Fruit fly (Drosophila melanogaster) whole organism, embryonic: ENCODE results near the gene CG12974.

Experiments used
- Aef1 ChIP-seq: fragments of 200-800 bp; sonication (Bioruptor generic); IDR thresholded peaks from 3 replicates; pipeline ENCODE4 v1.3.6; 2022; ENCODE audit warnings: missing biosample characterization, missing genetic modification characterization
- CG10147 ChIP-seq: fragments of 200-800 bp; sonication (Bioruptor generic); optimal IDR thresholded peaks from 2 replicates; lab custom pipeline; 2019; ENCODE audit warnings: missing biosample characterization, mild to moderate bottlenecking, missing genetic modification characterization, moderate library complexity
- CG12236 ChIP-seq: fragments of 200-800 bp; sonication (Bioruptor generic); optimal IDR thresholded peaks from 2 replicates; lab custom pipeline; 2016; ENCODE audit warnings: missing biosample characterization, missing genetic modification characterization
- CG15514 ChIP-seq: fragments of 200-800 bp; sonication (Bioruptor generic); optimal IDR thresholded peaks from 3 replicates; lab custom pipeline; 2017; ENCODE audit warnings: missing biosample characterization, missing genetic modification characterization, mild to moderate bottlenecking, moderate library complexity, missing genetic modification reagents
- CG17361 ChIP-seq: fragments of 200-800 bp; sonication (Bioruptor generic); IDR thresholded peaks from 3 replicates; pipeline ENCODE4 v1.3.6; 2022; ENCODE audit warnings: missing biosample characterization, missing genetic modification characterization
- CG2202 ChIP-seq: fragments of 200-800 bp; sonication (Bioruptor generic); optimal IDR thresholded peaks from 2 replicates; lab custom pipeline; 2018; ENCODE audit warnings: missing biosample characterization, mild to moderate bottlenecking, missing genetic modification characterization
- CG2678 ChIP-seq: fragments of 200-800 bp; sonication (Bioruptor generic); optimal IDR thresholded peaks from 3 replicates; lab custom pipeline; 2019; ENCODE audit warnings: missing biosample characterization, mild to moderate bottlenecking, missing genetic modification characterization, moderate library complexity
- CG30431 ChIP-seq: fragments of 200-800 bp; sonication (Bioruptor generic); optimal IDR thresholded peaks from 2 replicates; lab custom pipeline; 2017; ENCODE audit warnings: missing biosample characterization, missing genetic modification characterization
- CG3065 ChIP-seq: fragments of 200-800 bp; sonication (Bioruptor generic); optimal IDR thresholded peaks from 2 replicates; lab custom pipeline; 2016; ENCODE audit warnings: missing biosample characterization, missing genetic modification characterization
- CG3726 ChIP-seq: fragments of 200-800 bp; sonication (Bioruptor generic); IDR thresholded peaks from 3 replicates; pipeline ENCODE4, ENCODE4 v1.3.6; 2022; ENCODE audit warnings: missing biosample characterization, missing genetic modification characterization
- CG3838 ChIP-seq: fragments of 200-800 bp; sonication (Bioruptor generic); optimal IDR thresholded peaks from 3 replicates; lab custom pipeline; 2016; ENCODE audit warnings: missing biosample characterization, missing genetic modification characterization
- CG4617 ChIP-seq: fragments of 200-800 bp; sonication (Bioruptor generic); optimal IDR thresholded peaks from 3 replicates; lab custom pipeline; 2016; ENCODE audit warnings: missing biosample characterization, missing genetic modification characterization, borderline replicate concordance
- CG6254 ChIP-seq: fragments of 200-800 bp; sonication (Bioruptor generic); optimal IDR thresholded peaks from 3 replicates; lab custom pipeline; 2017; ENCODE audit warnings: mild to moderate bottlenecking, missing biosample characterization, missing genetic modification reagents, missing genetic modification characterization
- CG6689 ChIP-seq: fragments of 200-800 bp; sonication (Bioruptor generic); IDR thresholded peaks from 2 replicates; pipeline ENCODE4 v1.3.6; 2022; ENCODE audit warnings: missing biosample characterization, missing genetic modification characterization
- CG7839 ChIP-seq: fragments of 200-800 bp; sonication (Bioruptor generic); optimal IDR thresholded peaks from 3 replicates; lab custom pipeline; 2018; ENCODE audit warnings: missing biosample characterization, mild to moderate bottlenecking, missing genetic modification characterization, moderate library complexity
- CG7928 ChIP-seq: fragments of 200-800 bp; sonication (Bioruptor generic); optimal IDR thresholded peaks from 2 replicates; lab custom pipeline; 2017; ENCODE audit warnings: missing biosample characterization, mild to moderate bottlenecking, missing genetic modification characterization
- CG8089 ChIP-seq: fragments of 200-800 bp; sonication (Bioruptor generic); optimal IDR thresholded peaks from 3 replicates; lab custom pipeline; 2016; ENCODE audit warnings: missing biosample characterization, missing genetic modification characterization
- CG8281 ChIP-seq: fragments of 200-800 bp; sonication (Bioruptor generic); optimal IDR thresholded peaks from 2 replicates; lab custom pipeline; 2018; ENCODE audit warnings: missing biosample characterization, mild to moderate bottlenecking, missing genetic modification characterization, moderate library complexity
- CG8359 ChIP-seq: fragments of 200-800 bp; sonication (Bioruptor generic); optimal IDR thresholded peaks from 2 replicates; lab custom pipeline; 2017; ENCODE audit warnings: missing biosample characterization, mild to moderate bottlenecking, missing genetic modification characterization, borderline replicate concordance
- CG9932 ChIP-seq: fragments of 200-800 bp; sonication (Bioruptor generic); IDR thresholded peaks from 2 replicates; pipeline ENCODE4 v1.3.6; 2022; ENCODE audit warnings: missing biosample characterization, missing genetic modification characterization
- CHES-1-like ChIP-seq: fragments of 200-800 bp; sonication (Bioruptor generic); optimal IDR thresholded peaks from 2 replicates; lab custom pipeline; 2016; ENCODE audit warnings: missing biosample characterization, missing genetic modification characterization
- Chrac-16 ChIP-seq: fragments of 200-800 bp; sonication (Bioruptor generic); optimal IDR thresholded peaks from 3 replicates; lab custom pipeline; 2016; ENCODE audit warnings: missing biosample characterization, missing genetic modification characterization
- Dfd ChIP-seq, 2 experiments: fragments of >200 bp; optimal IDR thresholded peaks; 2 replicates each; lab custom pipeline; 2017; ENCODE audit warnings: missing biosample characterization in 2 of 2, missing genetic modification characterization in 2 of 2
- Dp ChIP-seq: fragments of 200-800 bp; sonication (Bioruptor generic); optimal IDR thresholded peaks from 2 replicates; lab custom pipeline; 2018; ENCODE audit warnings: missing biosample characterization, mild to moderate bottlenecking, missing genetic modification characterization, moderate library complexity
- E2f2 ChIP-seq: fragments of 200-800 bp; sonication (Bioruptor generic); IDR thresholded peaks from 2 replicates; pipeline ENCODE4 v1.3.6; 2022; ENCODE audit warnings: missing biosample characterization, missing genetic modification characterization
- Gug ChIP-seq: fragments of 200-800 bp; sonication (Bioruptor generic); IDR thresholded peaks from 4 replicates; pipeline ENCODE4 v1.3.6; 2022; ENCODE audit warnings: missing biosample characterization, missing genetic modification characterization
- HHEX ChIP-seq: fragments of 200-800 bp; sonication (Bioruptor generic); optimal IDR thresholded peaks from 3 replicates; lab custom pipeline; 2017; ENCODE audit warnings: missing biosample characterization, mild to moderate bottlenecking, missing genetic modification characterization, missing genetic modification reagents
- HLH3B ChIP-seq: fragments of 200-800 bp; sonication (Bioruptor generic); IDR thresholded peaks from 2 replicates; pipeline ENCODE4 v1.3.6; 2022; ENCODE audit warnings: missing biosample characterization, missing genetic modification characterization
- HmgZ ChIP-seq: fragments of 200-800 bp; sonication (Bioruptor generic); optimal IDR thresholded peaks from 2 replicates; lab custom pipeline; 2018; ENCODE audit warnings: missing biosample characterization, mild to moderate bottlenecking, missing genetic modification characterization
- Mes4 ChIP-seq: fragments of 200-800 bp; sonication (Bioruptor generic); optimal IDR thresholded peaks from 2 replicates; lab custom pipeline; 2016; ENCODE audit warnings: missing biosample characterization, missing genetic modification characterization
- Trl ChIP-seq, 3 experiments: fragments of >200 bp in 2 of 3; fragments of 200-800 bp in 1 of 3; sonication (Bioruptor generic) in 1 of 3; optimal IDR thresholded peaks; 2 replicates in 1 of 3; 3 replicates in 2 of 3; lab custom pipeline; 2016 to 2017; ENCODE audit warnings: missing biosample characterization in 1 of 3, missing genetic modification characterization in 1 of 3
- amos ChIP-seq: fragments of 200-800 bp; sonication (Bioruptor generic); IDR thresholded peaks from 2 replicates; pipeline ENCODE4 v1.3.6; 2022; ENCODE audit warnings: missing biosample characterization, missing genetic modification characterization; ENCODE audit not compliant: partially characterized antibody
- ara ChIP-seq: fragments of 200-800 bp; sonication (Bioruptor generic); IDR thresholded peaks from 2 replicates; pipeline ENCODE4 v1.3.6; 2022; ENCODE audit warnings: missing biosample characterization, missing genetic modification characterization
- da ChIP-seq: fragments of 200-800 bp; sonication (Bioruptor generic); optimal IDR thresholded peaks from 2 replicates; lab custom pipeline; 2016; ENCODE audit warnings: missing biosample characterization, missing genetic modification characterization
- dm ChIP-seq: fragments of 200-800 bp; sonication (Bioruptor generic); optimal IDR thresholded peaks from 3 replicates; lab custom pipeline; 2016; ENCODE audit warnings: missing biosample characterization, missing genetic modification characterization
- en ChIP-seq: fragments of 200-800 bp; sonication (Bioruptor generic); optimal IDR thresholded peaks from 2 replicates; lab custom pipeline; 2016; ENCODE audit warnings: missing biosample characterization, missing genetic modification characterization
- esg ChIP-seq: fragments of 200-800 bp; sonication (Bioruptor generic); conservative IDR thresholded peaks from 2 replicates; pipeline ENCODE4 v1.3.6; 2022; ENCODE audit warnings: missing biosample characterization, missing genetic modification characterization
- ewg ChIP-seq: fragments of 200-800 bp; sonication (Bioruptor generic); optimal IDR thresholded peaks from 3 replicates; lab custom pipeline; 2017; ENCODE audit warnings: mild to moderate bottlenecking, missing biosample characterization, missing genetic modification reagents, missing genetic modification characterization
- hb ChIP-seq: fragments of 200-800 bp; sonication (Bioruptor generic); IDR thresholded peaks from 3 replicates; pipeline ENCODE4 v1.3.6; 2022; ENCODE audit warnings: missing biosample characterization, missing genetic modification characterization; ENCODE audit not compliant: partially characterized antibody
- lab ChIP-seq: fragments of 200-800 bp; sonication (Bioruptor generic); optimal IDR thresholded peaks from 3 replicates; lab custom pipeline; 2017; ENCODE audit warnings: missing biosample characterization, missing genetic modification characterization, mild to moderate bottlenecking, moderate library complexity, missing genetic modification reagents
- nerfin-1 ChIP-seq: fragments of 200-800 bp; sonication (Bioruptor generic); optimal IDR thresholded peaks from 3 replicates; lab custom pipeline; 2019; ENCODE audit warnings: missing biosample characterization, mild to moderate bottlenecking, missing genetic modification characterization, moderate library complexity
- phol ChIP-seq: fragments of 200-800 bp; sonication (Bioruptor generic); optimal IDR thresholded peaks from 3 replicates; lab custom pipeline; 2018; ENCODE audit warnings: missing biosample characterization, mild to moderate bottlenecking, missing genetic modification characterization, moderate library complexity
- pros ChIP-seq: fragments of 200-800 bp; sonication (Bioruptor generic); optimal IDR thresholded peaks from 3 replicates; lab custom pipeline; 2019; ENCODE audit warnings: missing biosample characterization, mild to moderate bottlenecking, missing genetic modification characterization, moderate library complexity
- ranshi ChIP-seq: fragments of 200-800 bp; sonication (Bioruptor generic); IDR thresholded peaks from 2 replicates; pipeline ENCODE4 v1.3.6; 2022; ENCODE audit warnings: missing biosample characterization, missing genetic modification characterization
- tna ChIP-seq: fragments of 200-800 bp; sonication (Bioruptor generic); IDR thresholded peaks from 2 replicates; pipeline ENCODE4 v1.3.6; 2022; ENCODE audit warnings: missing biosample characterization, missing genetic modification characterization; ENCODE audit not compliant: partially characterized antibody
- toy ChIP-seq: fragments of 200-800 bp; sonication (Bioruptor generic); IDR thresholded peaks from 2 replicates; pipeline ENCODE4 v1.3.6; 2022; ENCODE audit warnings: missing biosample characterization, missing genetic modification characterization
- wdn ChIP-seq: fragments of 200-800 bp; sonication (Bioruptor generic); IDR thresholded peaks from 2 replicates; pipeline ENCODE4 v1.3.6; 2022; ENCODE audit warnings: missing biosample characterization, missing genetic modification characterization

The CG12974 gene

DNA sequence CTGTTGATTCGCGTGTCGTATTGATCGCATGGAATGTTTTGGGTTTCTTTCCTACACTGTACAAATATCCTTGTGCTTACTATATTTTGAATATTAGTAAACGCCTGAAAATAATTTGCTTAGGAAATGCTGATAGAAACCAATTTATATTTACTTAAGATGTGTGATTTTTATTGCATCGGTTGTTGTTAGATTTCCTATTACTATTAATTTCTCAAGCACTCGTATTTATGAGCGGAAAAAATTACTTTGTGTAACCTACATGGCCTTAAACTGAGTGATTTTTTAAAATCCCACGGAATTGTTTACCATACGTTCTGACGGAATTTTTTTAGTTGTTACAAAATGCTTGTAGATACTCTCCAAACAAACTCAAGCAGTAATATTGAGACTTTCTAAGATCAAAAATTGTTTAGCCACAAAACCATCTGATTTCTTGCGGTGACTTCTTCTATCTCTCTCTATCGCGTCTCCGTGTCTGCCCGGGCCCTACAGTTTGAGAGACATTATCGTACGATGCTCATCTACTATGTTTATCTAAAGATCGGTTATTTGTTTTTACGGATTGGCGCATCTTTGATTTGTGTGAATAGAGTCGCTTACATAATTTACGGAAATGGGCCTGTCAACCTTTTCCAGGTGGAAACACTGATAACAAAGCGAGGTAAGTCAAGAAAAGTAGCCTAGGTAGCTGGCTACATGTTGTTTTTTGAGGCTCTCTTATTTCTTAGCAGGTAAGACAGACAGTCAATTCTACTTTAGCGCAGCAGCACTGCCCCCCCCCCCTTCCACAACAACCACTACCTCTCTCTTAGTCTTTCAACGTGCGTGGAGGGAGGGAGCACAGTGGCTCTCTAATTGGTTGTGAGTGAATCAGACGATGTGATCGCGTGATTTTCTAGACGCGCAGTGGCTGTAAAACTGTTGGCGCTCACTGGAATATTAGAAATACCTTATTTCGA, 9.2 kb downstream of the CG12974 start (continued):
- TF ChIP-seq CG6254 (peak; percentile 53), HLH3B (GFP tag; lab: Robert Waterston, UW) (peak; percentile 5; the same call in 1 of the 2 replicates), CHES-1-like (GFP tag; lab: Kevin White, UChicago) (peak; percentile 39), Dfd (GFP tag; optimal IDR thresholded peaks at IDR 0.05; lab: Kevin White, UChicago) (no peak), CG12236 (GFP tag; lab: Kevin White, UChicago) (peak; percentile 27), CG2678 (tag; lab: Kevin White, UChicago) (peak; percentile 79), Mes4 (GFP tag; lab: Kevin White, UChicago) (no peak), HHEX (peak; percentile 36), CG4617 (GFP tag; lab: Kevin White, UChicago) (no peak), Chrac-16 (GFP tag; lab: Kevin White, UChicago) (peak; percentile 52), CG3726 (no peak), ranshi (GFP tag; lab: Robert Waterston, UW) (no peak), CG6689 (peak; percentile 43), da (no peak), Gug (GFP tag; lab: Robert Waterston, UW) (0 out of 4 replicates have a peak, but pooled peaks have one; percentile 5), CG7839 (tag; lab: Kevin White, UChicago) (peak; percentile 81), nerfin-1 (tag; lab: Kevin White, UChicago) (peak; percentile 41), en (peak; percentile 38), CG9932 (peak; percentile 46), phol (tag; lab: Kevin White, UChicago) (peak; percentile 79), E2f2 (GFP tag; lab: Robert Waterston, UW) (peak; percentile 43; the same call in 1 of the 2 replicates), CG2202 (tag; lab: Kevin White, UChicago) (no peak), esg (GFP tag; lab: Robert Waterston, UW) (peak; percentile 36), ara (GFP tag; lab: Robert Waterston, UW) (no peak; the same call in 1 of the 2 replicates), CG3065 (no peak), wdn (GFP tag; lab: Robert Waterston, UW) (no peak), CG8359 (GFP tag; lab: Kevin White, UChicago) (peak; percentile 29), CG10147 (GFP tag; lab: Kevin White, UChicago) (peak; percentile 41), CG3838 (GFP tag; lab: Kevin White, UChicago) (peak; percentile 44), hb (GFP tag; lab: Robert Waterston, UW) (no peak), dm (GFP tag; lab: Kevin White, UChicago) (no peak), CG17361 (GFP tag; lab: Robert Waterston, UW) (peak; percentile 91), lab (GFP tag; lab: Kevin White, UChicago) (peak; percentile 45), CG7928 (GFP tag; lab: Kevin White, UChicago) (peak; percentile 8), Dp (peak; percentile 32), CG30431 (no peak), Trl (optimal IDR thresholded peaks at IDR 0.05; lab: Kevin White, UChicago) (peak; percentile 50 to 51), Trl (GFP tag; optimal IDR thresholded peaks at IDR 0.05; lab: Kevin White, UChicago) (peak; percentile 68), HmgZ (tag; lab: Kevin White, UChicago) (no peak), ewg (GFP tag; lab: Kevin White, UChicago) (peak; percentile 41), tna (GFP tag; lab: Robert Waterston, UW) (no peak), Aef1 (GFP tag; lab: Robert Waterston, UW) (no peak), toy (GFP tag; lab: Robert Waterston, UW) (no peak), CG8089 (GFP tag; lab: Kevin White, UChicago) (peak; percentile 18), amos (GFP tag; lab: Robert Waterston, UW) (0 out of 2 replicates have a peak, but pooled peaks have one; percentile 22), CG8281 (tag; lab: Kevin White, UChicago) (peak; percentile 16), pros (peak; percentile 95), CG15514 (no peak)
